Worm (Caenorhabditis elegans): Measurements from ENCODE around the gene clec-49.

The clec-49 gene

ce11 chrV:19778608-19779007, 27.6 kb upstream of the clec-49 start, which contains the start of gene fbxa-194:
fbxa-194 (minus strand) TSS chrV:19778708.
- no peak for TF ChIP-seq dpl-1 (GFP tag; optimal IDR thresholded peaks at IDR 0.05)
- no peak for TF ChIP-seq lim-7 (GFP tag; IDR thresholded peaks at IDR 0.05)
- no peak for TF ChIP-seq Y5F2A.4 (GFP tag; optimal IDR thresholded peaks at IDR 0.05)
- no peak for TF ChIP-seq T20F7.1 (GFP tag; optimal IDR thresholded peaks at IDR 0.05)
- TF ChIP-seq dve-1 (tag; optimal IDR thresholded peaks at IDR 0.05; ENCODE audit: insufficient read depth): no peak
- no peak for TF ChIP-seq madf-5 (GFP tag; IDR thresholded peaks at IDR 0.05)
- no peak for TF ChIP-seq hlh-30 (tag; optimal IDR thresholded peaks at IDR 0.05; ENCODE audit: insufficient read depth)
- TF ChIP-seq ztf-11 (tag; optimal IDR thresholded peaks at IDR 0.05): no peak
- no peak for TF ChIP-seq T26A8.4 (GFP tag; IDR thresholded peaks at IDR 0.05)
- TF ChIP-seq ceh-62 (tag; optimal IDR thresholded peaks at IDR 0.05): no peak
- TF ChIP-seq dmd-9 (GFP tag; IDR thresholded peaks at IDR 0.05): no peak
- no peak for TF ChIP-seq hmg-1.1 (GFP tag; IDR thresholded peaks at IDR 0.05)
- TF ChIP-seq mep-1 (tag; optimal IDR thresholded peaks at IDR 0.05): no peak
- no peak for TF ChIP-seq R02D3.7 (tag; optimal IDR thresholded peaks at IDR 0.05)
- TF ChIP-seq lin-29 (GFP tag; IDR thresholded peaks at IDR 0.05): no peak
- no peak for TF ChIP-seq mes-2 (tag; optimal IDR thresholded peaks at IDR 0.05; ENCODE audit: poor library complexity, severe bottlenecking)
- no peak for TF ChIP-seq madf-9 (GFP tag; conservative IDR thresholded peaks at IDR 0.05)

ce11 chrV:19777227-19777626, 26.2 kb upstream of the clec-49 start, which contains the start of gene fbxa-118:
fbxa-118 (minus strand) TSS chrV:19777327.
- TF ChIP-seq hlh-30 (tag; optimal IDR thresholded peaks at IDR 0.05; ENCODE audit: insufficient read depth) (no peak), ztf-11 (tag; optimal IDR thresholded peaks at IDR 0.05) (no peak), lin-29 (GFP tag; IDR thresholded peaks at IDR 0.05) (no peak), mxl-3 (GFP tag; optimal IDR thresholded peaks at IDR 0.05) (no peak), php-3 (GFP tag; IDR thresholded peaks at IDR 0.05) (no peak), ceh-28 (tag; optimal IDR thresholded peaks at IDR 0.05) (no peak), T26A8.4 (GFP tag; IDR thresholded peaks at IDR 0.05) (no peak), hif-1 (tag; optimal IDR thresholded peaks at IDR 0.05) (no peak), lin-38 (GFP tag; IDR thresholded peaks at IDR 0.05) (no peak), daf-19 (GFP tag; conservative IDR thresholded peaks at IDR 0.05) (no peak), attf-4 (tag; optimal IDR thresholded peaks at IDR 0.05) (no peak), mep-1 (tag; optimal IDR thresholded peaks at IDR 0.05) (no peak), ceh-62 (tag; optimal IDR thresholded peaks at IDR 0.05) (no peak), lin-15B (tag; optimal IDR thresholded peaks at IDR 0.05) (no peak)

ce11 chrV:19771660-19772059, 20.6 kb upstream of the clec-49 start, which contains the start of gene M162.15:
M162.15 (minus strand) TSS chrV:19771760.
- no peak for TF ChIP-seq daf-19 (GFP tag; conservative IDR thresholded peaks at IDR 0.05)
- no peak for TF ChIP-seq nhr-42 (GFP tag; IDR thresholded peaks at IDR 0.05)
- TF ChIP-seq zfp-2 (tag; optimal IDR thresholded peaks at IDR 0.05): no peak
- no peak for TF ChIP-seq dpl-1 (GFP tag; optimal IDR thresholded peaks at IDR 0.05)

ce11 chrV:19770837-19771236, 19.8 kb upstream of the clec-49 start:
- peak; percentile 49 for TF ChIP-seq unc-130 (GFP tag; optimal IDR thresholded peaks at IDR 0.05)

ce11 chrV:19767719-19768118, 16.7 kb upstream of the clec-49 start:
- TF ChIP-seq duxl-1 (tag; optimal IDR thresholded peaks at IDR 0.05; ENCODE audit: poor library complexity) (peak; percentile 54), T20F7.1 (GFP tag; optimal IDR thresholded peaks at IDR 0.05) (no peak)

ce11 chrV:19760751-19761150, 9.7 kb upstream of the clec-49 start, which contains the start of gene M162.5:
M162.5 (plus strand) TSS chrV:19761051.
- TF ChIP-seq duxl-1 (tag; optimal IDR thresholded peaks at IDR 0.05; ENCODE audit: poor library complexity): no peak
- no peak for TF ChIP-seq ZK546.5 (tag; optimal IDR thresholded peaks at IDR 0.05)
- TF ChIP-seq nhr-11 (tag; optimal IDR thresholded peaks at IDR 0.05): no peak
- peak; percentile 42 for TF ChIP-seq aha-1 (tag)
